Worm (Caenorhabditis elegans) whole organism, young adult: Measurements from ENCODE around the gene F01D5.6.

Experiments used
- B0019.2 ChIP-seq: fragments of 200-800 bp; sonication (Bioruptor generic); conservative IDR thresholded peaks from 2 replicates; pipeline ENCODE4 v1.3.6; 2022; ENCODE audit warnings: missing genetic modification reagents, missing genetic modification characterization, missing compliant biosample characterization
- B0261.1 ChIP-seq: sonication (generic microtip); optimal IDR thresholded peaks from 2 replicates; lab custom pipeline; 2016; ENCODE audit warnings: mild to moderate bottlenecking, missing genetic modification characterization, moderate library complexity, missing compliant biosample characterization
- B0336.3 ChIP-seq: fragments of 200-800 bp; sonication (Bioruptor generic); IDR thresholded peaks from 2 replicates; pipeline ENCODE4 v1.3.6; 2022; ENCODE audit warnings: missing genetic modification characterization, missing compliant biosample characterization
- C06A6.2 ChIP-seq: fragments of 200-800 bp; sonication (Bioruptor generic); conservative IDR thresholded peaks from 2 replicates; pipeline ENCODE4 v1.3.6; 2022; ENCODE audit warnings: missing genetic modification characterization, missing compliant biosample characterization
- D2030.7 ChIP-seq: fragments of 200-800 bp; sonication (Bioruptor generic); IDR thresholded peaks from 2 replicates; pipeline ENCODE4 v1.3.6; 2022; ENCODE audit warnings: missing genetic modification reagents, missing genetic modification characterization, missing compliant biosample characterization
- F22D6.2 ChIP-seq: sonication (generic microtip); optimal IDR thresholded peaks from 2 replicates; lab custom pipeline; 2016; ENCODE audit warnings: mild to moderate bottlenecking, missing genetic modification characterization, missing compliant biosample characterization
- F33H1.4 ChIP-seq: fragments of 200-800 bp; sonication (Bioruptor generic); IDR thresholded peaks from 2 replicates; pipeline ENCODE4 v1.3.6; 2022; ENCODE audit warnings: missing genetic modification reagents, missing genetic modification characterization, missing compliant biosample characterization
- F49E8.2 ChIP-seq: sonication (generic microtip); optimal IDR thresholded peaks from 3 replicates; lab custom pipeline; 2017; ENCODE audit warnings: missing genetic modification characterization, mild to moderate bottlenecking, missing compliant biosample characterization, antibody characterized with exemption, moderate library complexity; ENCODE audit not compliant: insufficient read depth
- F57A8.1 ChIP-seq: fragments of 200-800 bp; sonication (Bioruptor generic); optimal IDR thresholded peaks from 2 replicates; lab custom pipeline; 2018; ENCODE audit warnings: mild to moderate bottlenecking, missing genetic modification characterization, moderate library complexity, missing compliant biosample characterization
- K12H6.12 ChIP-seq: fragments of 200-800 bp; sonication (Bioruptor generic); optimal IDR thresholded peaks from 2 replicates; lab custom pipeline; 2018; ENCODE audit warnings: mild to moderate bottlenecking, missing genetic modification characterization, missing compliant biosample characterization
- T07F8.4 ChIP-seq: sonication (generic microtip); optimal IDR thresholded peaks from 2 replicates; lab custom pipeline; 2016; ENCODE audit warnings: mild to moderate bottlenecking, missing genetic modification characterization, moderate library complexity, missing compliant biosample characterization
- T26A5.8 ChIP-seq: sonication (generic microtip); optimal IDR thresholded peaks from 2 replicates; lab custom pipeline; 2016; ENCODE audit warnings: missing genetic modification characterization, missing compliant biosample characterization
- Y53G8AR.9 ChIP-seq: fragments of 200-800 bp; sonication (Bioruptor generic); conservative IDR thresholded peaks from 2 replicates; pipeline ENCODE4 v1.3.6; 2022; ENCODE audit warnings: missing genetic modification reagents, missing genetic modification characterization, missing compliant biosample characterization
- Y79H2A.3 ChIP-seq: fragments of 200-800 bp; sonication (Bioruptor generic); conservative IDR thresholded peaks from 2 replicates; pipeline ENCODE4 v1.3.6; 2022; ENCODE audit warnings: missing genetic modification reagents, missing genetic modification characterization, missing compliant biosample characterization
- Y95B8A.8 ChIP-seq: fragments of 200-800 bp; sonication (Bioruptor generic); IDR thresholded peaks from 2 replicates; pipeline ENCODE4 v1.3.6; 2022; ENCODE audit warnings: missing genetic modification reagents, missing genetic modification characterization, missing compliant biosample characterization
- ama-1 ChIP-seq, 3 experiments: fragments of 150-350 bp in 1 of 3; sonication (generic microtip) in 2 of 3; optimal IDR thresholded peaks; 2 replicates each; lab custom pipeline; 2014 to 2018; ENCODE audit warnings: missing biosample characterization in 2 of 3, missing genetic modification characterization in 2 of 3, missing genetic modification reagents in 2 of 3
- aptf-3 ChIP-seq: fragments of 200-800 bp; sonication (Bioruptor generic); IDR thresholded peaks from 2 replicates; pipeline ENCODE4 v1.3.6; 2022; ENCODE audit warnings: missing genetic modification characterization, missing compliant biosample characterization
- athp-1 ChIP-seq: sonication (generic microtip); optimal IDR thresholded peaks from 2 replicates; lab custom pipeline; 2017; ENCODE audit warnings: mild to moderate bottlenecking, missing genetic modification characterization, missing compliant biosample characterization
- attf-3 ChIP-seq: fragments of 200-800 bp; sonication (Bioruptor generic); conservative IDR thresholded peaks from 2 replicates; pipeline ENCODE4 v1.3.6; 2022; ENCODE audit warnings: missing genetic modification reagents, missing genetic modification characterization, missing compliant biosample characterization
- attf-6 ChIP-seq: fragments of 200-800 bp; sonication (Bioruptor generic); IDR thresholded peaks from 2 replicates; pipeline ENCODE4 v1.3.6; 2022; ENCODE audit warnings: missing genetic modification reagents, missing genetic modification characterization, missing compliant biosample characterization
- bed-1 ChIP-seq: fragments of 200-800 bp; sonication (Bioruptor generic); IDR thresholded peaks from 2 replicates; pipeline ENCODE4 v1.3.6; 2022; ENCODE audit warnings: missing genetic modification reagents, missing genetic modification characterization, missing compliant biosample characterization
- bed-2 ChIP-seq: fragments of 200-800 bp; sonication (Bioruptor generic); IDR thresholded peaks from 2 replicates; pipeline ENCODE4 v1.3.6; 2022; ENCODE audit warnings: missing genetic modification reagents, missing genetic modification characterization, missing compliant biosample characterization
- ceh-27 ChIP-seq: fragments of 200-800 bp; sonication (Bioruptor generic); optimal IDR thresholded peaks from 2 replicates; lab custom pipeline; 2018; ENCODE audit warnings: mild to moderate bottlenecking, missing genetic modification characterization, moderate library complexity, missing compliant biosample characterization
- ceh-79 ChIP-seq: sonication (generic microtip); optimal IDR thresholded peaks from 2 replicates; lab custom pipeline; 2017; ENCODE audit warnings: mild to moderate bottlenecking, missing genetic modification characterization, missing compliant biosample characterization
- ceh-91 ChIP-seq: fragments of 200-800 bp; sonication (Bioruptor generic); IDR thresholded peaks from 2 replicates; pipeline ENCODE4 v1.3.6; 2022; ENCODE audit warnings: missing genetic modification reagents, missing genetic modification characterization, missing compliant biosample characterization
- chd-7 ChIP-seq: sonication (generic microtip); optimal IDR thresholded peaks from 2 replicates; lab custom pipeline; 2016; ENCODE audit warnings: mild to moderate bottlenecking, missing genetic modification characterization, moderate library complexity, missing compliant biosample characterization
- dox-1 ChIP-seq: fragments of 200-800 bp; sonication (Bioruptor generic); IDR thresholded peaks from 2 replicates; pipeline ENCODE4 v1.3.6; 2022; ENCODE audit warnings: missing genetic modification reagents, missing genetic modification characterization, missing compliant biosample characterization
- egl-18 ChIP-seq: fragments of 200-800 bp; sonication (Bioruptor generic); IDR thresholded peaks from 2 replicates; pipeline ENCODE4 v1.3.6; 2022; ENCODE audit warnings: missing genetic modification reagents, missing genetic modification characterization, missing compliant biosample characterization
- ets-4 ChIP-seq: fragments of 200-800 bp; sonication (Bioruptor generic); optimal IDR thresholded peaks from 2 replicates; lab custom pipeline; 2018; ENCODE audit warnings: mild to moderate bottlenecking, missing genetic modification characterization, missing compliant biosample characterization
- gei-17 ChIP-seq: fragments of 200-800 bp; sonication (Bioruptor generic); optimal IDR thresholded peaks from 2 replicates; lab custom pipeline; 2018; ENCODE audit warnings: mild to moderate bottlenecking, missing genetic modification characterization, missing compliant biosample characterization
- hlh-12 ChIP-seq: sonication (generic microtip); optimal IDR thresholded peaks from 2 replicates; lab custom pipeline; 2016; ENCODE audit warnings: missing genetic modification characterization, missing compliant biosample characterization
- lin-26 ChIP-seq: fragments of 200-800 bp; sonication (Bioruptor generic); IDR thresholded peaks from 2 replicates; pipeline ENCODE4 v1.3.6; 2022; ENCODE audit warnings: missing genetic modification reagents, missing genetic modification characterization, missing compliant biosample characterization
- lin-40 ChIP-seq: sonication (generic microtip); optimal IDR thresholded peaks from 2 replicates; lab custom pipeline; 2016; ENCODE audit warnings: missing genetic modification characterization, mild to moderate bottlenecking, missing compliant biosample characterization, missing genotype, missing genetic modification reagents
- lir-1 ChIP-seq: fragments of 200-800 bp; sonication (Bioruptor generic); conservative IDR thresholded peaks from 2 replicates; pipeline ENCODE4 v1.3.6; 2022; ENCODE audit warnings: missing genetic modification reagents, missing genetic modification characterization, missing compliant biosample characterization
- lsy-27 ChIP-seq: sonication (generic microtip); optimal IDR thresholded peaks from 2 replicates; lab custom pipeline; 2017; ENCODE audit warnings: missing genetic modification characterization, mild to moderate bottlenecking, missing compliant biosample characterization, antibody characterized with exemption, missing genotype, borderline replicate concordance; ENCODE audit not compliant: insufficient read depth
- madf-10 ChIP-seq: sonication (generic microtip); optimal IDR thresholded peaks from 2 replicates; lab custom pipeline; 2016; ENCODE audit warnings: mild to moderate bottlenecking, missing genetic modification characterization, missing compliant biosample characterization
- madf-6 ChIP-seq: fragments of 200-800 bp; sonication (Bioruptor generic); IDR thresholded peaks from 2 replicates; pipeline ENCODE4 v1.3.6; 2022; ENCODE audit warnings: missing genetic modification reagents, missing genetic modification characterization, missing compliant biosample characterization
- mel-28 ChIP-seq: sonication (generic microtip); optimal IDR thresholded peaks from 2 replicates; lab custom pipeline; 2016; ENCODE audit warnings: borderline replicate concordance, mild to moderate bottlenecking, missing genetic modification characterization, missing compliant biosample characterization
- nfya-1 ChIP-seq: sonication (generic microtip); optimal IDR thresholded peaks from 2 replicates; lab custom pipeline; 2017; ENCODE audit warnings: antibody characterized with exemption, missing compliant biosample characterization, missing genetic modification characterization, borderline replicate concordance; ENCODE audit not compliant: insufficient read depth
- nhr-120 ChIP-seq: fragments of 200-800 bp; sonication (Bioruptor generic); IDR thresholded peaks from 2 replicates; pipeline ENCODE4 v1.3.6; 2022; ENCODE audit warnings: missing genetic modification characterization, missing compliant biosample characterization
- pha-4 ChIP-seq: fragments of 150-350 bp; sonication (generic microtip); optimal IDR thresholded peaks from 2 replicates; lab custom pipeline; 2014; ENCODE audit warnings: missing biosample characterization, missing genetic modification reagents, missing genetic modification characterization
- rec-8 ChIP-seq, 2 experiments: sonication (generic microtip); optimal IDR thresholded peaks; 2 replicates each; lab custom pipeline; 2016; ENCODE audit warnings: mild to moderate bottlenecking in 2 of 2, missing genetic modification characterization in 2 of 2, missing genetic modification reagents in 2 of 2, missing genotype in 2 of 2, missing biosample characterization in 1 of 2, missing compliant biosample characterization in 1 of 2, moderate library complexity in 1 of 2
- snpc-1.3 ChIP-seq: sonication (generic microtip); optimal IDR thresholded peaks from 2 replicates; lab custom pipeline; 2017; ENCODE audit warnings: missing genetic modification characterization, mild to moderate bottlenecking, missing compliant biosample characterization, antibody characterized with exemption, moderate library complexity, missing genotype, missing genetic modification reagents; ENCODE audit not compliant: insufficient read depth
- somi-1 ChIP-seq: fragments of 200-800 bp; sonication (Bioruptor generic); optimal IDR thresholded peaks from 2 replicates; lab custom pipeline; 2018; ENCODE audit warnings: mild to moderate bottlenecking, missing genetic modification characterization, missing compliant biosample characterization
- sptf-2 ChIP-seq: fragments of 200-800 bp; sonication (Bioruptor generic); optimal IDR thresholded peaks from 2 replicates; lab custom pipeline; 2018; ENCODE audit warnings: mild to moderate bottlenecking, missing genetic modification characterization, missing compliant biosample characterization
- tbp1 ChIP-seq: fragments of 200-800 bp; sonication (Bioruptor generic); optimal IDR thresholded peaks from 2 replicates; lab custom pipeline; 2018; ENCODE audit warnings: mild to moderate bottlenecking, missing genetic modification characterization, missing compliant biosample characterization
- tbx-9 ChIP-seq: sonication (generic microtip); optimal IDR thresholded peaks from 2 replicates; lab custom pipeline; 2016; ENCODE audit warnings: borderline replicate concordance, missing genetic modification characterization, inconsistent platforms, missing compliant biosample characterization
- unc-62 ChIP-seq: fragments of 150-350 bp; optimal IDR thresholded peaks from 2 replicates; lab custom pipeline; 2014; ENCODE audit warnings: missing biosample characterization, missing genetic modification reagents, missing genetic modification characterization
- ztf-3 ChIP-seq: fragments of 200-800 bp; sonication (Bioruptor generic); optimal IDR thresholded peaks from 2 replicates; lab custom pipeline; 2018; ENCODE audit warnings: mild to moderate bottlenecking, missing genetic modification characterization, missing compliant biosample characterization

Gene F01D5.6

ce11 chrII:13974136-13974535, 32.2 kb upstream of the F01D5.6 start:
- TF ChIP-seq K12H6.12 (tag; lab: Kevin White, UChicago) = no peak
- no peak for TF ChIP-seq somi-1 (GFP tag; lab: Kevin White, UChicago)
- TF ChIP-seq B0261.1 (tag; lab: Kevin White, UChicago) = no peak
- TF ChIP-seq Y95B8A.8 (GFP tag; lab: Robert Waterston, UW) = no peak
- no peak for TF ChIP-seq ztf-3 (GFP tag; lab: Kevin White, UChicago)
- no peak for TF ChIP-seq tbp1 (GFP tag; lab: Kevin White, UChicago)
- TF ChIP-seq mel-28 (tag; lab: Kevin White, UChicago) = no peak
- no peak for TF ChIP-seq gei-17
- no peak for TF ChIP-seq C06A6.2
- no peak for TF ChIP-seq D2030.7 (GFP tag; lab: Robert Waterston, UW)
- TF ChIP-seq lin-40 (tag; lab: Kevin White, UChicago) = no peak
- TF ChIP-seq dox-1 = no peak
- TF ChIP-seq F22D6.2 = no peak
- TF ChIP-seq sptf-2 (GFP tag; lab: Kevin White, UChicago) = no peak
- no peak for TF ChIP-seq athp-1
- TF ChIP-seq B0336.3 (GFP tag; lab: Robert Waterston, UW) = no peak
- TF ChIP-seq lir-1 (GFP tag; lab: Robert Waterston, UW) = no peak
- TF ChIP-seq rec-8 (tag; optimal IDR thresholded peaks at IDR 0.05; lab: Kevin White, UChicago) = no peak
- TF ChIP-seq madf-6 = no peak
- no peak for TF ChIP-seq lsy-27

- no peak for TF ChIP-seq T26A5.8 (tag; lab: Kevin White, UChicago)
- no peak for TF ChIP-seq ceh-91 (GFP tag; lab: Robert Waterston, UW)
- TF ChIP-seq nfya-1 = no peak
- no peak for TF ChIP-seq F57A8.1 (GFP tag; lab: Kevin White, UChicago)
- peak; percentile 1 for TF ChIP-seq chd-7 (tag; lab: Kevin White, UChicago)
- no peak for TF ChIP-seq B0261.1 (tag; lab: Kevin White, UChicago)
- TF ChIP-seq ama-1 (optimal IDR thresholded peaks at IDR 0.05; lab: Kevin White, UChicago) = no peak
- TF ChIP-seq ama-1 (GFP tag; optimal IDR thresholded peaks at IDR 0.05; lab: Kevin White, UChicago) = no peak
- TF ChIP-seq B0019.2 (GFP tag; lab: Robert Waterston, UW) = no peak
- no peak for TF ChIP-seq attf-6 (GFP tag; lab: Robert Waterston, UW)
- TF ChIP-seq unc-62 = no peak
- no peak for TF ChIP-seq snpc-1.3 (tag; lab: Kevin White, UChicago)
- TF ChIP-seq Y53G8AR.9 = no peak
- no peak for TF ChIP-seq lin-26 (GFP tag; lab: Robert Waterston, UW)
- no peak for TF ChIP-seq bed-2 (GFP tag; lab: Robert Waterston, UW)
- TF ChIP-seq pha-4 (tag; lab: Kevin White, UChicago) = peak; percentile 60
- no peak for TF ChIP-seq T07F8.4 (tag; lab: Kevin White, UChicago)
- TF ChIP-seq bed-1 = no peak
- no peak for TF ChIP-seq F49E8.2
- TF ChIP-seq madf-10 = no peak
- TF ChIP-seq ceh-79 (tag; lab: Kevin White, UChicago) = no peak
- peak; percentile 79 for TF ChIP-seq ceh-27 (GFP tag; lab: Kevin White, UChicago)
- no peak for TF ChIP-seq tbx-9 (tag; lab: Kevin White, UChicago)
- no peak for TF ChIP-seq F33H1.4
- TF ChIP-seq Y79H2A.3 = no peak
- no peak for TF ChIP-seq hlh-12 (tag; lab: Kevin White, UChicago)
- TF ChIP-seq nhr-120 = no peak
- no peak for TF ChIP-seq egl-18 (GFP tag; lab: Robert Waterston, UW)
- no peak for TF ChIP-seq ets-4 (GFP tag; lab: Kevin White, UChicago)
- TF ChIP-seq aptf-3 (GFP tag; lab: Robert Waterston, UW) = no peak
- 0 out of 2 replicates have a peak, but pooled peaks have one; percentile 26 for TF ChIP-seq attf-3 (GFP tag; lab: Robert Waterston, UW)
These were observed 30.1 kb upstream of the F01D5.6 start, which contains the start of gene Y39G8B.2 for ce11 chrII:13976161-13976560. Gene Y39G8B.2, minus strand, starts transcription at chrII:13976221.
